Worm (Caenorhabditis elegans) whole organism, L2 larva: ENCODE measurements around the gene grd-11.

Experiments
- ZK546.5 ChIP-seq: sonication (generic microtip); optimal IDR thresholded peaks from 2 replicates; lab custom pipeline; 2017; ENCODE audit warnings: missing biosample characterization, missing genetic modification characterization
- aly-2 ChIP-seq: fragments of 150-350 bp; optimal IDR thresholded peaks from 2 replicates; lab custom pipeline; 2014; ENCODE audit warnings: missing biosample characterization, missing genetic modification characterization
- egl-27 ChIP-seq: sonication (generic microtip); optimal IDR thresholded peaks from 3 replicates; lab custom pipeline; 2017; ENCODE audit warnings: missing biosample characterization, missing genetic modification reagents, missing genetic modification characterization
- lin-11 ChIP-seq: fragments of 150-350 bp; sonication (generic microtip); optimal IDR thresholded peaks from 2 replicates; lab custom pipeline; 2014; ENCODE audit warnings: missing biosample characterization, missing genetic modification characterization, inconsistent platforms, mixed read lengths
- nhr-10 ChIP-seq: sonication (generic microtip); optimal IDR thresholded peaks from 2 replicates; lab custom pipeline; 2017; ENCODE audit warnings: missing biosample characterization, missing genetic modification characterization
- nhr-11 ChIP-seq: fragments of 150-350 bp; optimal IDR thresholded peaks from 2 replicates; lab custom pipeline; 2014; ENCODE audit warnings: missing biosample characterization, missing genetic modification characterization
- nhr-12 ChIP-seq: fragments of 150-350 bp; optimal IDR thresholded peaks from 2 replicates; lab custom pipeline; 2014; ENCODE audit warnings: missing biosample characterization, missing genetic modification characterization
- nhr-25 ChIP-seq: fragments of 150-350 bp; sonication (generic microtip); optimal IDR thresholded peaks from 3 replicates; lab custom pipeline; 2014; ENCODE audit warnings: missing biosample characterization, missing genetic modification characterization
- nhr-6 ChIP-seq: fragments of 150-350 bp; optimal IDR thresholded peaks from 2 replicates; lab custom pipeline; 2014; ENCODE audit warnings: missing biosample characterization, missing genetic modification characterization
- unc-55 ChIP-seq: fragments of 150-350 bp; sonication (generic microtip); optimal IDR thresholded peaks from 3 replicates; lab custom pipeline; 2014; ENCODE audit warnings: missing biosample characterization, missing genetic modification reagents, missing genetic modification characterization
- unc-62 ChIP-seq: fragments of 150-350 bp; optimal IDR thresholded peaks from 2 replicates; lab custom pipeline; 2014; ENCODE audit warnings: missing biosample characterization, missing genetic modification reagents, missing genetic modification characterization
- ztf-4 ChIP-seq: fragments of 150-350 bp; optimal IDR thresholded peaks from 2 replicates; lab custom pipeline; 2014; ENCODE audit warnings: missing biosample characterization, missing genetic modification characterization

DNA sequence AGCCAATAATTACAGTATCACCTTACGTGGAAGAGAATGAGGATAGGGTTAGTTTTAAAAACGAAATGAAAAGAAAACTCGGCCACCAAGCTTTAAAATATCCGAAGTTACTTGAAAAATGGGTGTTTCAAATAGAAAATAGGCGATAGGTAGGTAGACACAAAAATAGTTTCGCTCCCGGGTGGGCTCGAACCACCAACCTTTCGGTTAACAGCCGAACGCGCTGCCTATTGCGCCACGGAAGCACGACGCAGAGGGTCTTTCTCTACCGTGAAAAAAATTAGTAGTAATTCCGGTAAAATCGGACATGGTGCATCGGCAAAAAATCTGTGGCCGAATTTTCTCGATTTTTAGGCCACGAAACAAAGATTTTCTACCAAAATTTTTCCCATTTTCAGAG lies 8.9 kb upstream of the grd-11 start:
- TF ChIP-seq nhr-25 (tag; lab: Kevin White, UChicago) (no peak), aly-2 (tag; lab: Kevin White, UChicago) (no peak), nhr-11 (tag; lab: Kevin White, UChicago) (no peak), nhr-6 (tag; lab: Kevin White, UChicago) (no peak), ztf-4 (tag; lab: Kevin White, UChicago) (no peak), egl-27 (tag; lab: Kevin White, UChicago) (no peak), nhr-12 (no peak), nhr-10 (tag; lab: Kevin White, UChicago) (no peak), ZK546.5 (tag; lab: Kevin White, UChicago) (no peak), unc-55 (GFP tag; lab: Kevin White, UChicago) (no peak), lin-11 (tag; lab: Kevin White, UChicago) (no peak), unc-62 (GFP tag; lab: Kevin White, UChicago) (no peak)
